Fruit fly (Drosophila melanogaster) whole organism, embryonic: ENCODE measurements around the gene asun.
A peak's percentile ranks its signal among the peaks of the same experiment; 100 is the strongest.

Experiments used
- Asciz ChIP-seq: fragments of 200-800 bp; sonication (Bioruptor generic); optimal IDR thresholded peaks from 2 replicates; lab custom pipeline; 2017; ENCODE audit warnings: missing biosample characterization, mild to moderate bottlenecking, missing genetic modification characterization, missing genetic modification reagents
- CG10431 ChIP-seq: fragments of 200-800 bp; sonication (Bioruptor generic); optimal IDR thresholded peaks from 3 replicates; lab custom pipeline; 2018; ENCODE audit warnings: missing biosample characterization, mild to moderate bottlenecking, missing genetic modification characterization
- CG10979 ChIP-seq: fragments of 200-800 bp; sonication (Bioruptor generic); optimal IDR thresholded peaks from 2 replicates; lab custom pipeline; 2018; ENCODE audit warnings: missing biosample characterization, mild to moderate bottlenecking, missing genetic modification characterization, moderate library complexity
- CG12219 ChIP-seq: fragments of 200-800 bp; sonication (Bioruptor generic); optimal IDR thresholded peaks from 3 replicates; lab custom pipeline; 2018; ENCODE audit warnings: missing biosample characterization, mild to moderate bottlenecking, missing genetic modification characterization
- CG1233 ChIP-seq: fragments of 200-800 bp; sonication (Bioruptor generic); optimal IDR thresholded peaks from 4 replicates; lab custom pipeline; 2018; ENCODE audit warnings: missing biosample characterization, mild to moderate bottlenecking, missing genetic modification characterization
- CG15601 ChIP-seq: fragments of 200-800 bp; sonication (Bioruptor generic); optimal IDR thresholded peaks from 3 replicates; lab custom pipeline; 2019; ENCODE audit warnings: missing biosample characterization, mild to moderate bottlenecking, missing genetic modification characterization, moderate library complexity
- CG17568 ChIP-seq: fragments of 200-800 bp; sonication (Bioruptor generic); optimal IDR thresholded peaks from 2 replicates; lab custom pipeline; 2018; ENCODE audit warnings: missing biosample characterization, mild to moderate bottlenecking, missing genetic modification characterization, moderate library complexity
- CG17612 ChIP-seq: fragments of 200-800 bp; sonication (Bioruptor generic); IDR thresholded peaks from 2 replicates; pipeline ENCODE4 v1.3.6; 2022; ENCODE audit warnings: missing biosample characterization, missing genetic modification characterization
- CG2199 ChIP-seq: fragments of 200-800 bp; sonication (Bioruptor generic); IDR thresholded peaks from 3 replicates; pipeline ENCODE4 v1.3.6; 2022; ENCODE audit warnings: missing biosample characterization, missing genetic modification characterization
- CG2202 ChIP-seq: fragments of 200-800 bp; sonication (Bioruptor generic); optimal IDR thresholded peaks from 2 replicates; lab custom pipeline; 2018; ENCODE audit warnings: missing biosample characterization, mild to moderate bottlenecking, missing genetic modification characterization
- CG2712 ChIP-seq: fragments of 200-800 bp; optimal IDR thresholded peaks from 3 replicates; lab custom pipeline; 2019; ENCODE audit warnings: missing biosample characterization, mild to moderate bottlenecking, missing genetic modification characterization, moderate library complexity
- CG2875 ChIP-seq: fragments of 200-800 bp; sonication (Bioruptor generic); optimal IDR thresholded peaks from 2 replicates; lab custom pipeline; 2017; ENCODE audit warnings: missing biosample characterization, mild to moderate bottlenecking, missing genetic modification characterization, missing genetic modification reagents
- CG3281 ChIP-seq: fragments of 200-800 bp; sonication (Bioruptor generic); optimal IDR thresholded peaks from 3 replicates; lab custom pipeline; 2017; ENCODE audit warnings: missing biosample characterization, mild to moderate bottlenecking, missing genetic modification characterization
- CG3407 ChIP-seq: fragments of 200-800 bp; sonication (Bioruptor generic); optimal IDR thresholded peaks from 2 replicates; lab custom pipeline; 2018; ENCODE audit warnings: missing biosample characterization, mild to moderate bottlenecking, missing genetic modification characterization
- CG3838 ChIP-seq: fragments of 200-800 bp; sonication (Bioruptor generic); optimal IDR thresholded peaks from 3 replicates; lab custom pipeline; 2016; ENCODE audit warnings: missing biosample characterization, missing genetic modification characterization
- CG6254 ChIP-seq: fragments of 200-800 bp; sonication (Bioruptor generic); optimal IDR thresholded peaks from 3 replicates; lab custom pipeline; 2017; ENCODE audit warnings: mild to moderate bottlenecking, missing biosample characterization, missing genetic modification reagents, missing genetic modification characterization
- CG6813 ChIP-seq: fragments of 200-800 bp; sonication (Bioruptor generic); optimal IDR thresholded peaks from 2 replicates; lab custom pipeline; 2017; ENCODE audit warnings: missing biosample characterization, missing genetic modification characterization, mild to moderate bottlenecking, moderate library complexity, missing genetic modification reagents
- CG8290 ChIP-seq, 3 experiments: fragments of 200-800 bp; sonication (Bioruptor generic); optimal IDR thresholded peaks; 2 replicates each; lab custom pipeline; 2016 to 2019; ENCODE audit warnings: missing biosample characterization in 3 of 3, missing genetic modification characterization in 3 of 3, mild to moderate bottlenecking in 2 of 3, moderate library complexity in 1 of 3
- D ChIP-seq, 2 experiments: fragments of 200-800 bp in 1 of 2; fragments of >200 bp in 1 of 2; sonication (Bioruptor generic) in 1 of 2; optimal IDR thresholded peaks; 2 replicates in 1 of 2; 3 replicates in 1 of 2; lab custom pipeline; 2017; ENCODE audit warnings: mild to moderate bottlenecking in 1 of 2, missing biosample characterization in 1 of 2, missing genetic modification characterization in 1 of 2, missing genetic modification reagents in 1 of 2
- MTF-1 ChIP-seq: fragments of 200-800 bp; sonication (Bioruptor generic); optimal IDR thresholded peaks from 2 replicates; lab custom pipeline; 2018; ENCODE audit warnings: missing biosample characterization, mild to moderate bottlenecking, missing genetic modification characterization, borderline replicate concordance
- NC2β ChIP-seq: fragments of 200-800 bp; sonication (Bioruptor generic); optimal IDR thresholded peaks from 2 replicates; lab custom pipeline; 2016; ENCODE audit warnings: missing biosample characterization, missing genetic modification characterization
- Tbp ChIP-seq: fragments of >200 bp; optimal IDR thresholded peaks from 2 replicates; lab custom pipeline; 2018; ENCODE audit warnings: missing biosample characterization, missing genetic modification characterization
- Xrp1 ChIP-seq: fragments of 200-800 bp; sonication (Bioruptor generic); IDR thresholded peaks from 2 replicates; pipeline ENCODE4 v1.3.6; 2022; ENCODE audit warnings: missing biosample characterization, missing genetic modification characterization
- ac ChIP-seq: fragments of 200-800 bp; sonication (Bioruptor generic); optimal IDR thresholded peaks from 3 replicates; lab custom pipeline; 2017; ENCODE audit warnings: missing biosample characterization, mild to moderate bottlenecking, missing genetic modification characterization
- bowl ChIP-seq: fragments of 200-800 bp; sonication (Bioruptor generic); IDR thresholded peaks from 2 replicates; pipeline ENCODE4 v1.3.6; 2022; ENCODE audit warnings: missing biosample characterization, missing genetic modification characterization
- bsh ChIP-seq, 2 experiments: fragments of 200-800 bp; sonication (Bioruptor generic); optimal IDR thresholded peaks; 2 replicates each; lab custom pipeline; 2017 to 2018; ENCODE audit warnings: mild to moderate bottlenecking in 2 of 2, missing biosample characterization in 2 of 2, missing genetic modification characterization in 2 of 2, moderate library complexity in 1 of 2
- cg ChIP-seq: fragments of 200-800 bp; sonication (Bioruptor generic); optimal IDR thresholded peaks from 3 replicates; lab custom pipeline; 2019; ENCODE audit warnings: missing biosample characterization, mild to moderate bottlenecking, missing genetic modification characterization, moderate library complexity
- chif ChIP-seq, 2 experiments: fragments of 200-800 bp; sonication (Bioruptor generic); optimal IDR thresholded peaks; 3 replicates each; lab custom pipeline; 2016; ENCODE audit warnings: missing biosample characterization in 2 of 2, missing genetic modification characterization in 2 of 2
- chinmo ChIP-seq: fragments of 200-800 bp; sonication (Bioruptor generic); IDR thresholded peaks from 4 replicates; pipeline ENCODE4 v1.3.6; 2022; ENCODE audit warnings: missing biosample characterization, missing genetic modification characterization; ENCODE audit not compliant: partially characterized antibody
- dmrt11E ChIP-seq: fragments of 200-800 bp; sonication (Bioruptor generic); optimal IDR thresholded peaks from 3 replicates; lab custom pipeline; 2018; ENCODE audit warnings: missing biosample characterization, mild to moderate bottlenecking, missing genetic modification characterization, moderate library complexity
- ewg ChIP-seq: fragments of 200-800 bp; sonication (Bioruptor generic); optimal IDR thresholded peaks from 3 replicates; lab custom pipeline; 2017; ENCODE audit warnings: mild to moderate bottlenecking, missing biosample characterization, missing genetic modification reagents, missing genetic modification characterization
- fd102C ChIP-seq: fragments of 200-800 bp; sonication (Bioruptor generic); optimal IDR thresholded peaks from 2 replicates; lab custom pipeline; 2018; ENCODE audit warnings: missing biosample characterization, mild to moderate bottlenecking, missing genetic modification characterization, moderate library complexity
- gcm ChIP-seq: fragments of 200-800 bp; sonication (Bioruptor generic); optimal IDR thresholded peaks from 2 replicates; lab custom pipeline; 2019; ENCODE audit warnings: missing biosample characterization, mild to moderate bottlenecking, missing genetic modification characterization, moderate library complexity
- kni ChIP-seq: fragments of 200-800 bp; sonication (Bioruptor generic); optimal IDR thresholded peaks from 3 replicates; lab custom pipeline; 2017; ENCODE audit warnings: mild to moderate bottlenecking, missing biosample characterization, missing genetic modification reagents, missing genetic modification characterization
- lola ChIP-seq, 3 experiments: fragments of >200 bp in 2 of 3; fragments of 200-800 bp in 1 of 3; sonication (Bioruptor generic) in 1 of 3; optimal IDR thresholded peaks; 2 replicates each; lab custom pipeline; 2017 to 2019; ENCODE audit warnings: missing biosample characterization in 3 of 3, missing genetic modification characterization in 3 of 3, mild to moderate bottlenecking in 1 of 3, moderate library complexity in 1 of 3
- mam ChIP-seq: fragments of 200-800 bp; sonication (Bioruptor generic); optimal IDR thresholded peaks from 3 replicates; lab custom pipeline; 2016; ENCODE audit warnings: missing biosample characterization, missing genetic modification characterization
- mirr ChIP-seq: fragments of 200-800 bp; sonication (Bioruptor generic); optimal IDR thresholded peaks from 3 replicates; lab custom pipeline; 2018; ENCODE audit warnings: missing biosample characterization, mild to moderate bottlenecking, missing genetic modification characterization
- onecut ChIP-seq: fragments of 200-800 bp; sonication (Bioruptor generic); IDR thresholded peaks from 2 replicates; pipeline ENCODE4 v1.3.6; 2022; ENCODE audit warnings: missing biosample characterization, missing genetic modification characterization
- org-1 ChIP-seq: fragments of 200-800 bp; sonication (Bioruptor generic); optimal IDR thresholded peaks from 2 replicates; lab custom pipeline; 2017; ENCODE audit warnings: missing biosample characterization, missing genetic modification characterization
- ro ChIP-seq: fragments of 200-800 bp; sonication (Bioruptor generic); IDR thresholded peaks from 2 replicates; pipeline ENCODE4 v1.3.6; 2022; ENCODE audit warnings: missing biosample characterization, missing genetic modification characterization
- sens ChIP-seq: fragments of 200-800 bp; sonication (Bioruptor generic); peaks from one replicate; lab custom pipeline; 2016; ENCODE audit warnings: missing biosample characterization, missing genetic modification characterization
- sob ChIP-seq: fragments of 200-800 bp; sonication (Bioruptor generic); IDR thresholded peaks from 2 replicates; pipeline ENCODE4 v1.3.6; 2022; ENCODE audit warnings: missing biosample characterization, missing genetic modification characterization
- sr ChIP-seq: fragments of 200-800 bp; sonication (Bioruptor generic); IDR thresholded peaks from 3 replicates; pipeline ENCODE4 v1.3.6; 2022; ENCODE audit warnings: missing biosample characterization, missing genetic modification characterization
- tio ChIP-seq: fragments of 200-800 bp; sonication (Bioruptor generic); optimal IDR thresholded peaks from 2 replicates; lab custom pipeline; 2017; ENCODE audit warnings: missing biosample characterization, missing genetic modification characterization, inconsistent platforms
- tll ChIP-seq, 2 experiments: fragments of 200-800 bp in 1 of 2; fragments of >200 bp in 1 of 2; sonication (Bioruptor generic) in 1 of 2; optimal IDR thresholded peaks; 2 replicates each; lab custom pipeline; 2017 to 2019; ENCODE audit warnings: missing biosample characterization in 2 of 2, missing genetic modification characterization in 2 of 2, mild to moderate bottlenecking in 1 of 2, moderate library complexity in 1 of 2
- tna ChIP-seq: fragments of 200-800 bp; sonication (Bioruptor generic); IDR thresholded peaks from 2 replicates; pipeline ENCODE4 v1.3.6; 2022; ENCODE audit warnings: missing biosample characterization, missing genetic modification characterization; ENCODE audit not compliant: partially characterized antibody

Gene asun

dm6 chr3R:16275890-16276619, 12.0 kb downstream of the asun start (continued):
- no peak for TF ChIP-seq Tbp (GFP tag; lab: Kevin White, UChicago)
- TF ChIP-seq gcm (GFP tag; lab: Kevin White, UChicago): peak; percentile 53
- TF ChIP-seq CG2202 (tag; lab: Kevin White, UChicago): peak; percentile 42
- TF ChIP-seq lola (GFP tag; optimal IDR thresholded peaks at IDR 0.05; lab: Kevin White, UChicago): peak in 1 of 3 experiments; percentile 32
- no peak for TF ChIP-seq bowl (GFP tag; lab: Robert Waterston, UW)
- peak; percentile 31 for TF ChIP-seq ac (GFP tag; lab: Kevin White, UChicago)
- peak; percentile 23 for TF ChIP-seq Asciz (GFP tag; lab: Kevin White, UChicago)
- TF ChIP-seq CG1233 (GFP tag; lab: Kevin White, UChicago): peak; percentile 18
- TF ChIP-seq CG6813: peak; percentile 7
- TF ChIP-seq CG2875 (GFP tag; lab: Kevin White, UChicago): peak; percentile 21
- peak; percentile 29 for TF ChIP-seq CG6254 (GFP tag; lab: Kevin White, UChicago)
- no peak for TF ChIP-seq NC2β (GFP tag; lab: Kevin White, UChicago)
- TF ChIP-seq tna: 0 out of 2 replicates have a peak, but pooled peaks have one; percentile 22
- peak; percentile 21 for TF ChIP-seq CG2712
- peak; percentile 14 for TF ChIP-seq CG12219 (GFP tag; lab: Kevin White, UChicago)
- TF ChIP-seq MTF-1 (GFP tag; lab: Kevin White, UChicago): peak; percentile 25
- TF ChIP-seq cg (GFP tag; lab: Kevin White, UChicago): peak; percentile 58
- peak; percentile 8 to 25 for TF ChIP-seq chif (GFP tag; optimal IDR thresholded peaks at IDR 0.05; lab: Kevin White, UChicago)
- TF ChIP-seq CG3281 (GFP tag; lab: Kevin White, UChicago): no peak
- peak; percentile 1 for TF ChIP-seq CG8290 (GFP tag; optimal IDR thresholded peaks at IDR 0.05; lab: Kevin White, UChicago)
- peak in 1 of 2 experiments; percentile 1 for TF ChIP-seq CG8290 (tag; optimal IDR thresholded peaks at IDR 0.05; lab: Kevin White, UChicago)
- TF ChIP-seq sens: peak; percentile 74
- TF ChIP-seq org-1 (GFP tag; lab: Kevin White, UChicago): no peak
- peak; percentile 8 for TF ChIP-seq mirr (GFP tag; lab: Kevin White, UChicago)
- TF ChIP-seq dmrt11E (tag; lab: Kevin White, UChicago): peak; percentile 30
- TF ChIP-seq tio (GFP tag; lab: Kevin White, UChicago): no peak
- TF ChIP-seq bsh (GFP tag; optimal IDR thresholded peaks at IDR 0.05; lab: Kevin White, UChicago): peak in 1 of 2 experiments; percentile 39
- no peak for TF ChIP-seq sob
- peak; percentile 9 for TF ChIP-seq CG3407 (GFP tag; lab: Kevin White, UChicago)
- TF ChIP-seq tll (GFP tag; optimal IDR thresholded peaks at IDR 0.05; lab: Kevin White, UChicago): peak in 1 of 2 experiments; percentile 23
- 0 out of 3 replicates have a peak, but pooled peaks have one; percentile 63 for TF ChIP-seq sr (GFP tag; lab: Robert Waterston, UW)
- TF ChIP-seq fd102C (GFP tag; lab: Kevin White, UChicago): peak; percentile 15
- TF ChIP-seq kni: peak; percentile 83
- peak; percentile 30; the same call in 1 of the 4 replicates for TF ChIP-seq chinmo (GFP tag; lab: Robert Waterston, UW)
- peak; percentile 85; the same call in 2 of the 3 replicates for TF ChIP-seq CG2199
- TF ChIP-seq onecut: peak; percentile 13; the same call in 1 of the 2 replicates
- no peak for TF ChIP-seq mam
- TF ChIP-seq D (optimal IDR thresholded peaks at IDR 0.05; lab: Kevin White, UChicago): no peak
- TF ChIP-seq D (GFP tag; optimal IDR thresholded peaks at IDR 0.05; lab: Kevin White, UChicago): peak; percentile 16
- TF ChIP-seq ro (GFP tag; lab: Robert Waterston, UW): no peak
- peak; percentile 4 for TF ChIP-seq CG17568
- peak; percentile 29 for TF ChIP-seq CG10431 (GFP tag; lab: Kevin White, UChicago)
- TF ChIP-seq CG17612 (GFP tag; lab: Robert Waterston, UW): no peak
- peak; percentile 50 for TF ChIP-seq CG15601 (tag; lab: Kevin White, UChicago)
- no peak for TF ChIP-seq ewg (GFP tag; lab: Kevin White, UChicago)
- TF ChIP-seq CG10979 (tag; lab: Kevin White, UChicago): peak; percentile 15
- peak; percentile 63 for TF ChIP-seq Xrp1
- TF ChIP-seq CG3838: peak; percentile 1
